Worm (Caenorhabditis elegans) whole organism, L4/young adult: ENCODE measurements around the gene comt-1.
"Not testable (repeated sequence)": the region's sequence is repeated elsewhere in the genome, so short reads cannot be mapped to it uniquely, and the experiment has no call there.

Experiments used
- W03F9.2 ChIP-seq: fragments of 150-350 bp; optimal IDR thresholded peaks from 2 replicates; lab custom pipeline; 2014; ENCODE audit warnings: missing biosample characterization, missing genetic modification characterization
- dao-5 ChIP-seq: sonication (generic microtip); optimal IDR thresholded peaks from 2 replicates; lab custom pipeline; 2016; ENCODE audit warnings: missing genotype, missing genetic modification characterization, moderate library complexity, missing compliant biosample characterization
- him-1 ChIP-seq: sonication (generic microtip); optimal IDR thresholded peaks from 2 replicates; lab custom pipeline; 2016; ENCODE audit warnings: missing genotype, missing genetic modification reagents, missing genetic modification characterization, missing compliant biosample characterization

The comt-1 gene

DNA sequence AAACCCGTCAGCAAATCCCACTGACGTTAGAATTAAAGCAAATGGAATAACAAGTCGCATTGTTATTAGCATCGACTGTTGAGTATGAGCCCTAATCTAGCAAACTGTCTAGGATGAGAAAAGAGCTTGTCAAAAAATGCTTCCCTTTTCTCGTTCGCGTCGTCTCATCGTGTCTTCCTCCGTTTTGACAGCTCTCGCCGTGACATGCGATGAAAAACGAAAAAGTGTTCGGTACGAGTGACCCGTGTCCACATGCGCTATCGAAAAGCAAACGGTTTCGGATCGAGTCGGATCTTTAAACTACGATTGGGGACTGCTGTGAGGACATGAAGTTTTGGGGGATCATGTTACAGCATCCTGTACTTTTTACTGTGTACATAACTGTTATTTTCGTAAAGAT, at the start of gene comt-1:
comt-1 (minus strand) TSS at position 101 of the 400 bp plus-strand sequence.
- TF ChIP-seq W03F9.2 (no peak), him-1 (tag; lab: Kevin White, UChicago) (no peak), dao-5 (tag; lab: Kevin White, UChicago) (no peak)

DNA sequence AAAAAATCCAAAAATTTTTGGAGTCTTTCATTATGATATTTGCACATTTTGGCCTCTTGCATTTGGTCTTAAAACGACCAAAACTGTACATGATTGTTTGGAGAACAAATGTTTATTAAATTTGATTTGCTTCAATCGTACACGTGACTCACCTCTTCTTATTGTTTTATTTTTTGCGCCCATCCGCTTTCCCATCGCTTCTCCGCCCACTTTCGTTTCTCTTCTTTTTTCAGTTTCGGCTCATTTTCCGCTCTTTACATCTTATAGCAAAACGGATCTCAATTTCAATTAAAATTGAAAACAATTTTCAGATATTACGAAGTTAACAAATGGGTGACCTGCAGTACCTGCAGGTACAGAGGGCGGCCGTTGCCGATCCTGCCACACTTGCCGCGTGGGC, 47.0 kb upstream of the comt-1 start, which contains the start of gene nmy-1:
nmy-1 (plus strand) TSS at position 301 of the 400 bp plus-strand sequence.
- TF ChIP-seq him-1 (tag; lab: Kevin White, UChicago) (no peak), W03F9.2 (no peak), dao-5 (tag; lab: Kevin White, UChicago) (no peak)

DNA sequence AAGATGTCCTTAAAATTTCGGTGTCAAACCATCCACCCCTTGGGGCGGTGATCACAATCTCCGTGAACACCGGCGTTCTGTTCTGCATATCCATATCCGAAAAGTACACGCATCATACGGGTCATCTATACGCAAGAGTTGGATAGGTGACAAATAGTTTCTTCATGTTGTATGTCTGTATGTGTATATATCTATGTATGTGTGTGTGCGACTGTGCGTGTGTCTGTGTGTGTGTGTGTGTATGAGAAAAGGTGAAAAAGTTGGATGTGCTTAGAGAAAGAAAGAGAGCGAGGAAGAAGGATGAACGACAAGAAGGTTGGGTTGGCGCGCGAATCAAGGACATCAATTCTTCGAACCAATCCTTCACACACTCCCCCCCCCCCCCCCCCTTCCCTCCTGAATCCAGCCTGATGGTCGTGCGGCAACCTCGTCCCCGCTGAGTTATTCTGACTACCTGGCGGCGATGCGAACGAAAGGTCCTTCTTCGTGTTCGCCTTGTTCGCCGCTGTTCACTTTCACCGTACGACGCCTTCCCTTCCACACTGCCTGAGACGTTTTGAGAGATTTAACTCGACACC, 45.1 kb upstream of the comt-1 start:
- TF ChIP-seq him-1 (tag; lab: Kevin White, UChicago) (no peak), W03F9.2 (no peak)

DNA sequence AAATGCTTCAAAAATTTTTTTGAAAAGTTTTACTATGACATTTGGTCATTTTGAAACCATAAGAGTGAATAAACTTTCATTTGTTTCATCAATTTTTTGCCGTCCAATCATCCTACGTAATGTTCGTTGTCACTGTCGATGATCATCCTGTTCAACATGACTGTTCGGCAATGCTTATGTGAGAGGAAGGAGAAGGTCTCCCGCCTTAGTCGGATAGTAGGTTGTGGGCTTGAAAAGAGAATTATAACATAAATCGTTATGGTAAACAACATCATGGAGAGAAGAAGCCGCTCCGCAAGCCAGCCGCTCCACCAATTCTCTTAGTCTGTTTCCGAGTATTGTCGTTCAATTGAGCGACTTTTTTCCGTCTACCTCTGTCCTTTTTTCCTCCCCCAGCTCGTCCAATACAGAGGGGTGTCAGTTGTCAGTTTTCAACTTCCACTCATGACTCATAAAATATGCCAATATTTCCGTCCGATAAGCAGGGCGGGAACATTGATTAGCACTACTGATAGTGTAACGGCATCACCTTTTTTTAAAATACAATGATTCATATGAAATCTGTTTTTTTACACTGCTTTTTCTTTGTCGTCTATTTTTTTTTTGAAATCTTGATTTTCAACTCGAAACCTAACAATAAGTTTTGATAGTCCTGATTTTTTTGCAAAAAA, 43.9 kb upstream of the comt-1 start:
- TF ChIP-seq him-1 (tag; lab: Kevin White, UChicago): no peak

DNA sequence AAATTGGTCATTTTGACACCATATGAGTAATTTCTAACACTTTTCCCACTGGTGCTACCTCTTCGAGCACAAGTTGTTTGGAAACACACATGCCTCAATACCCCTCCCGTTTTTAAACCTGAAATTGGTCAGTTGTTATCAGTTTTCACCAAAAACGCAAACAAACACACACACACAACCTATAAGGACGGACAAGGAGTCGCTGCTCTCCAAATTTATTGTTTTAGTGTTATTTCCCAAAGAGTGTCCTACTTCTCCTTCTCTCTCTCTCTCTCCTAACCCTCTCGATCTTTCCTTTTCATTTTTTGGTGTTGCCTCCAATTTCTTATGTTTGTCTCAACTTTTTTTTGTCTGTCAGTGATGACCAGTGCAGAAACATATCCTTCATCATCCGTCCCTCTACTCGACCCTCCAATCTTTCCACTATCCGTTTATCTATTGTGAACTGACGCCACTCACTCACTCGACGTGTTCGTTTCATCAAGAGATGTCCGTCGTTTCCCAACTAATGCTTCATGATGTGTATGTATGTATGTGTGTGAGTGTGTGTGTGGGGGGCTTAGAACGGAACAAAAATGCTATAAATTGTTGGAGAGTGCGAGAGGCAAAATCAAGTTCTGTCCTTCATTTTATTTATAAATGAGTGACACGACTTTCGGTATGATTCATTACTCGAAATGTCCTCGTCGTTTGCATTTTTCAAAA, 41.6 kb upstream of the comt-1 start:
- TF ChIP-seq him-1 (tag; lab: Kevin White, UChicago) (no peak), W03F9.2 (no peak), dao-5 (tag; lab: Kevin White, UChicago) (no peak)

DNA sequence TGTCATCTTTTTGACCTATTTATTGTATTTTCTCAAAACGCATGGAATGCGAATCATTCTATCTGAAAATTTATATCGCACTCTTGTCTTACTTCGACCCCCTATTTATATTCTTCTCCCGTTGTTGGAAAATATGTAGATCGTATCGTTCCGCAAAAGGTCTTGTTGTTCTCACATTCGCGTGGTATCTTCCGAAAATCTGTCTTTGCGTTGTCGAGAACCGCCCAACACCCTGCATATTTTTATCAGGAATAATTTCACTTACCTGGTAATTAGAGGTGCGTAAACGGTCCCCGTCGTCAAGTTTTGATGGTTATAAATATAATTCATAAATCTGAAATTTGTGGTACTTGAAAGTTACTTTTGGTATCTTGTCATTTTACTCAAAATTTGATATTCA, 40.6 kb upstream of the comt-1 start:
- TF ChIP-seq dao-5 (tag; lab: Kevin White, UChicago) (no peak), W03F9.2 (no peak), him-1 (tag; lab: Kevin White, UChicago) (no peak)

DNA sequence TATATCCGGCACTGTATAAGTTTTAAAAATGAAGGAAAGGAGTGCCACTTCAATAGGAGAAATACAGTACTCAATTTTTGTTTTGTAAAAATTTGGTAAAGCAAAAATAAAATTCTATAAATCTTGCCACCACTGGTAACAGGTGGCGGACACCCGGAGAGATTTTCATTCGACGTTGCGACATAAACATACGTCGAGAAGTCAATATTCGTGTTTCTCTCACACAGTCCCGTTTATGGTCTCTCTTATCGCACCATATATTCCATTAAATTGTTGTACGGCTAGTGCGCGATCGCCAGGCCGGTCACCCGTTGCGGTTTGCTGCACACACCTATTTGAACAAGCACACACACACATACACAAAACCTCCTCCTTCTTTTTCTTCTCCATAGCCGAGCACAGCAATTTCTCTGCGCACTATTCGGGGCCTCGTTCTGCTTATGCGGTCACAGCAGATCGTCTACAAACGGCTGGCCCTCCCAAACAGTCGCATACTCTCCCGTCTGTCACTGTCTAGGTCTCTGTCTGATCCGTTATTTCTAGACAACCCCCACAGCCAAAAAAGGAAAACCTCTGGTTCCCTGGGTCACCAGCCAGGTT, 38.7 kb upstream of the comt-1 start:
- no peak for TF ChIP-seq dao-5 (tag; lab: Kevin White, UChicago)
- TF ChIP-seq him-1 (tag; lab: Kevin White, UChicago): no peak
- TF ChIP-seq W03F9.2: no peak

DNA sequence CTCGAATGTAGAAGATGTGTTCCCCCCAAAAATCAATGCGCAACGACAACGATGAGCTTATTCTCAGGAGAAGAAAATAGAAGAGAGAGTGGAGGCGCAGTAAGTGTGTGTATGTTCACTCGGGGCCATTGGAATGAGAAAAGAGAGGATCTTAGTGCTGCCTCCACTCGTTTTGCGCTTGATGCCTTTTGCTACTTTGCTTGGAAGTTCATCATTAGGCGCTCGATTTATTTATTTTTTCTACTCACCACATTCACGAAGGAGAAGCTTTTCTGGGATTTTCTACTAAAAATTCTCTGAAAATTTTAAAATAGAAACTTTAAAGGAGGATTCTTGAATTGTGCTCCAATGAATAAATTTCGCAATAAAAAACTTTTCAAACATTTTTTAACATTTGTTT, 36.0 kb upstream of the comt-1 start, which contains the start of gene F52B10.3:
F52B10.3 (minus strand) TSS at position 101 of the 400 bp plus-strand sequence.
- no peak for TF ChIP-seq dao-5 (tag; lab: Kevin White, UChicago)
- TF ChIP-seq W03F9.2: no peak
- TF ChIP-seq him-1 (tag; lab: Kevin White, UChicago): no peak

DNA sequence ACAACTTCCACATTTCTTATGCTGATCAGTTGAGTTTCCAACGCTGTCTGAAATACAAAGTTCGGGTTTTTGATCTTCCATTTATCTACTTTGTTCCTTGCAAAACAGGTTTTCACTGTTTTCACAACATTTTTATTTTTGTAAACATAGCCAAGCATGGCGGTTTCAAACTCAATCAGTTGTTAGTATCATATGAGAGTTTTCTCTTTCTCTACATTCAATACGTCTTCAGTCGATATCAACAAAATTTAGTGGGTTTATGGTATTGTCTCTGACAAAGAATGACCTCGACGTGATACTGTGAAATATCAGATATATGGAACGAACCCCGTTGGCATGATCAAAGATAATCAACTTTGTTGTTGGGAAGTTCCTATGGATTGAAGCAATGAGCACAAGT, 33.4 kb upstream of the comt-1 start:
- TF ChIP-seq dao-5 (tag; lab: Kevin White, UChicago) (no peak), W03F9.2 (no peak), him-1 (tag; lab: Kevin White, UChicago) (no peak)

DNA sequence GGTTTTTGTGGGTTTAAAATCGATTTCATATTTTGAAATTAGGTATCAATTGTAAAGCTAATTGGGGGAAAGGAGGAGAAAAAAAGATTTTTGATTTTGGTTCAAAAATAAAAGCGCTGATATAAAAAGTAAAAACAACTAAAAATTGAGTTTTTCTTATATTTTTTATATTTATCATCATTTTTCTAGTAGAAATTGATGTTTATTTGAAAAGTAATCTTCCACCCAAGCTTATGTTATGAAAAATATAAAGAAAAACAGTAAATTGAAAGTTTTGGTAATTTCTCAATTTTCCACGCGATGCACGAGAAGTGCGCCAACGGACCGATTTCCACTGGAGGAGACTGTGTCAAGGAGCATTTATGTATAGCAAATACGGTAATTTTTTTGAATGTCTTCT, 32.0 kb upstream of the comt-1 start, which contains the start of gene B0410.1:
B0410.1 (plus strand) TSS at position 301 of the 400 bp plus-strand sequence.
- not testable (repeated sequence) for TF ChIP-seq dao-5 (tag; lab: Kevin White, UChicago); him-1 (tag; lab: Kevin White, UChicago); W03F9.2

DNA sequence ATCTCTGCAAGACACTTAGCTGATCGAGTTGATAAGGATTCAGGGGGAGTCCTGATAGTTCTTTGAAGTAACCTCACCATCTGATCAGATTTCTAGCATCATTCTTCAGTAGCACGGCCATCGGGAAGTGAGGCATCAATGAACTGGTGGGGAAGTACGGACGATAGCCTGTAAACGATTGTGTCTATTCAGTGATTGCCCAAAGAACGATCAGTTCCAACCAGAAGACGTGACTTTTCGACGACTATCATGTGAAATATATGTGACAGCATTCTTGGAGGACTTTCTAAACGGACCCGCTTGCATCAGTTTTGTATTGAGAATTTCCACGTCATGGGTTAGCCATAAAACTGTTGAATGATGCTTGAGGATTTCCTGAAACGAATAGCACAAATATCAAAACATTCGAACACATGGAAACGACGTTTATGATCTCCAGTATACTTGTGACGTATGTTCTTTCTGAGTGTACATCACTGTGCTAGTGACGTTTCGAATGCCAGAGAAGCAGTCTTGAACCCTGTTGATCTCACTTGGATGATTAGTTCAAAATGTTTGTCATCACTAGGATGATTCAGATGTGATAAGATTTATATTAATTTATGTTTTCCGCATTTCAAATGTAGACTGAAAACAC, 30.9 kb upstream of the comt-1 start:
- TF ChIP-seq W03F9.2 (no peak), him-1 (tag; lab: Kevin White, UChicago) (no peak), dao-5 (tag; lab: Kevin White, UChicago) (no peak)

DNA sequence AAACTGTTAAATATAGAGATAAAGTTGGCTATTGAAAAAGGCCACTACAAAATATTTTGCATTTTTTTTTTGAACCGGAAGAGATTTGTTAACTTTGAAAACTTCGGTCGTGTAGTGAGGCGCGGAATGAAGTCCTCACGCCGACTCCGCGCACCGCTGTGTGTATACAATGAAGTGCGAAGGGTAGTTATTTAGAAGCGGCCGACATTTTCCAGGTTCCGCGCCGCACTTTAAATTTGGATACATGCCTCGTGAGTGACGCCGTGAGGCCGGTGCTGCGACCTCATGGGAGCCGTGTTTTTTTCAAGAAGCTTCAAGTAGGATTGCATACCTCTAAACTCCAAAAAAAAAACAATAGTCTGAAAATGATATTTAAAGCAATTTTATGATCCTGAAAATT, 29.6 kb upstream of the comt-1 start:
- TF ChIP-seq W03F9.2: no peak
- no peak for TF ChIP-seq him-1 (tag; lab: Kevin White, UChicago)
- no peak for TF ChIP-seq dao-5 (tag; lab: Kevin White, UChicago)

DNA sequence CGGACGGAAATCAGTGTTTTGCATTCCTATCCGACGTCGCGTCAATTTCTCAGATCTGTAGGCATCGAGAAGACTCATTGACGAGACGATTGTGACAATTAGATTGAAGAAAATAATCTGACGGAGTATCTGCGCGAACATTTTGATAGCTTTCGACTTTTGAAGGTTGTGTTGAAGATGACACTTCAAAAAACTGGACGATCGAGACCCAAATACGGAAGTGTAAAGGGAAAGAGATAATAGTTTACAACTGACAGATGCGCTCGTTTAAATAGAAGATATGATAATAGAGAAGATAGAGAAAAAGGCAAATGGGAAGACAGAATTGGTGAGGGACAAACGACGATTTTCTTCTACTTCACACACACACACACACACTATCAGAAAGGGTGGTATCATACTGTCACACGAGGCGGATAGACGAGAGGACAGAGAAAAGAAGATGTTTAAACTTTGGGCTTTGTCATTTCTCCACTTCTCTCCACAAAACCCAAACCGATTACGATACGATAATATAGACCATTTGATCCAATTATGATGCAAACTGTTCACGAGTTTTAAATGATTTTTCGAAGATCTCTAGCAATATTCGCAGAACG, 29.0 kb upstream of the comt-1 start, which contains the start of gene B0410.3:
B0410.3 (minus strand) TSS at position 351 of the 599 bp plus-strand sequence.
- TF ChIP-seq dao-5 (tag; lab: Kevin White, UChicago) (no peak), W03F9.2 (no peak), him-1 (tag; lab: Kevin White, UChicago) (no peak)
